Worm (Caenorhabditis elegans): Measurements from ENCODE around the gene ztf-28.
"Not testable (repeated sequence)": the region's sequence is repeated elsewhere in the genome, so short reads cannot be mapped to it uniquely, and the experiment has no call there.

The ztf-28 gene

ce11 chrV:2090321-2090720 is at the start of gene ztf-28:
TSS of gene ztf-28 (plus strand) at chrV:2090669.
- not testable (repeated sequence) for TF ChIP-seq unc-62 (GFP tag; optimal IDR thresholded peaks at IDR 0.05)

- no peak for TF ChIP-seq unc-62 (GFP tag; optimal IDR thresholded peaks at IDR 0.05)
Measured at ce11 chrV:2045956-2046355, 44.5 kb upstream of the ztf-28 start, which contains the start of gene Y40B10A.5. TSS of gene Y40B10A.5 (minus strand) at chrV:2046056.

- TF ChIP-seq unc-62 (GFP tag; optimal IDR thresholded peaks at IDR 0.05), result no peak
Measured at ce11 chrV:2050136-2050535, 40.3 kb upstream of the ztf-28 start, which contains the start of gene comt-4. TSS of gene comt-4 (minus strand) at chrV:2050185.

ce11 chrV:2050790-2051189 is 39.7 kb upstream of the ztf-28 start:
- TF ChIP-seq unc-62 (GFP tag; optimal IDR thresholded peaks at IDR 0.05), result no peak

- TF ChIP-seq unc-62 (GFP tag; optimal IDR thresholded peaks at IDR 0.05), result no peak
Measured at ce11 chrV:2051507-2051906, 39.0 kb upstream of the ztf-28 start, which contains the start of gene Y40B10A.11. TSS of gene Y40B10A.11 (minus strand) at chrV:2051607.

- no peak for TF ChIP-seq unc-62 (GFP tag; optimal IDR thresholded peaks at IDR 0.05)
Measured at ce11 chrV:2053509-2053908, 37.0 kb upstream of the ztf-28 start, which contains the start of gene comt-5. TSS of gene comt-5 (minus strand) at chrV:2053609.

ce11 chrV:2054254-2054653 is 36.2 kb upstream of the ztf-28 start:
- no peak for TF ChIP-seq unc-62 (GFP tag; optimal IDR thresholded peaks at IDR 0.05)

ce11 chrV:2055765-2056504 is 34.5 kb upstream of the ztf-28 start:
- TF ChIP-seq unc-62 (GFP tag; optimal IDR thresholded peaks at IDR 0.05), result no peak

- no peak for TF ChIP-seq unc-62 (GFP tag; optimal IDR thresholded peaks at IDR 0.05)
Measured at ce11 chrV:2057324-2057723, 33.1 kb upstream of the ztf-28 start, which contains the start of gene comt-3. TSS of gene comt-3 (plus strand) at chrV:2057537.

- no peak for TF ChIP-seq unc-62 (GFP tag; optimal IDR thresholded peaks at IDR 0.05)
Measured at ce11 chrV:2066780-2067179, 23.7 kb upstream of the ztf-28 start, which contains the start of gene nhr-86. TSS of gene nhr-86 (minus strand) at chrV:2066850.

- no peak for TF ChIP-seq unc-62 (GFP tag; optimal IDR thresholded peaks at IDR 0.05)
Measured at ce11 chrV:2067419-2067818, 23.1 kb upstream of the ztf-28 start.

ce11 chrV:2067985-2068499 is 22.4 kb upstream of the ztf-28 start, which contains the start of gene lbp-9:
TSS of gene lbp-9 (plus strand) at chrV:2068449.
- no peak for TF ChIP-seq unc-62 (GFP tag; optimal IDR thresholded peaks at IDR 0.05)

ce11 chrV:2068728-2069443 is 21.6 kb upstream of the ztf-28 start:
- no peak for TF ChIP-seq unc-62 (GFP tag; optimal IDR thresholded peaks at IDR 0.05)

ce11 chrV:2072807-2073206 is 17.7 kb upstream of the ztf-28 start, which contains the start of gene Y40B10A.9:
TSS of gene Y40B10A.9 (minus strand) at chrV:2072907.
- TF ChIP-seq unc-62 (GFP tag; optimal IDR thresholded peaks at IDR 0.05), result no peak

ce11 chrV:2076043-2076442 is 14.4 kb upstream of the ztf-28 start:
- TF ChIP-seq unc-62 (GFP tag; optimal IDR thresholded peaks at IDR 0.05), result no peak

- no peak for TF ChIP-seq unc-62 (GFP tag; optimal IDR thresholded peaks at IDR 0.05)
Measured at ce11 chrV:2081269-2081668, 9.2 kb upstream of the ztf-28 start.

Measured in whole organism, dauer.